Fruit fly (Drosophila melanogaster) whole organism, embryonic: ENCODE measurements around the gene DAAM.

Source experiments
- Adf1 ChIP-seq: fragments of 200-800 bp; sonication (Bioruptor generic); IDR thresholded peaks from 2 replicates; pipeline ENCODE4 v1.3.6; 2022; ENCODE audit warnings: missing biosample characterization, missing genetic modification characterization
- CG10267 ChIP-seq: fragments of 200-800 bp; sonication (Bioruptor generic); optimal IDR thresholded peaks from 2 replicates; lab custom pipeline; 2018; ENCODE audit warnings: missing biosample characterization, mild to moderate bottlenecking, missing genetic modification characterization, moderate library complexity
- CG10321 ChIP-seq: fragments of 200-800 bp; sonication (Bioruptor generic); IDR thresholded peaks from 2 replicates; pipeline ENCODE4 v1.3.6; 2022; ENCODE audit warnings: missing biosample characterization, missing genetic modification characterization
- CG10462 ChIP-seq: fragments of 200-800 bp; sonication (Bioruptor generic); optimal IDR thresholded peaks from 2 replicates; lab custom pipeline; 2016; ENCODE audit warnings: missing biosample characterization, missing genetic modification characterization
- CG11456 ChIP-seq: fragments of 200-800 bp; sonication (Bioruptor generic); IDR thresholded peaks from 3 replicates; pipeline ENCODE4 v1.3.6; 2022; ENCODE audit warnings: missing biosample characterization, missing genetic modification characterization
- CG11504 ChIP-seq: fragments of 200-800 bp; sonication (Bioruptor generic); optimal IDR thresholded peaks from 3 replicates; lab custom pipeline; 2019; ENCODE audit warnings: missing biosample characterization, mild to moderate bottlenecking, missing genetic modification characterization, moderate library complexity
- CG12391 ChIP-seq: fragments of 200-800 bp; sonication (Bioruptor generic); optimal IDR thresholded peaks from 3 replicates; lab custom pipeline; 2018; ENCODE audit warnings: missing biosample characterization, mild to moderate bottlenecking, missing genetic modification characterization, moderate library complexity
- CG13287 ChIP-seq: fragments of 200-800 bp; sonication (Bioruptor generic); IDR thresholded peaks from 2 replicates; pipeline ENCODE4 v1.3.6; 2022; ENCODE audit warnings: missing biosample characterization, missing genetic modification characterization; ENCODE audit not compliant: partially characterized antibody
- CG13424 ChIP-seq: fragments of 200-800 bp; sonication (Bioruptor generic); optimal IDR thresholded peaks from 2 replicates; lab custom pipeline; 2019; ENCODE audit warnings: missing biosample characterization, mild to moderate bottlenecking, missing genetic modification characterization, moderate library complexity
- CG16815 ChIP-seq: fragments of 200-800 bp; sonication (Bioruptor generic); optimal IDR thresholded peaks from 3 replicates; lab custom pipeline; 2017; ENCODE audit warnings: missing biosample characterization, mild to moderate bottlenecking, missing genetic modification characterization
- CG16863 ChIP-seq: fragments of 200-800 bp; sonication (Bioruptor generic); optimal IDR thresholded peaks from 3 replicates; lab custom pipeline; 2016; ENCODE audit warnings: missing biosample characterization, missing genetic modification characterization
- CG17186 ChIP-seq: fragments of 200-800 bp; sonication (Bioruptor generic); optimal IDR thresholded peaks from 3 replicates; lab custom pipeline; 2017; ENCODE audit warnings: missing biosample characterization, missing genetic modification reagents, missing genetic modification characterization
- CG17912 ChIP-seq: fragments of 200-800 bp; sonication (Bioruptor generic); optimal IDR thresholded peaks from 2 replicates; lab custom pipeline; 2018; ENCODE audit warnings: missing biosample characterization, mild to moderate bottlenecking, missing genetic modification characterization
- CG18476 ChIP-seq: fragments of 200-800 bp; sonication (Bioruptor generic); optimal IDR thresholded peaks from 2 replicates; lab custom pipeline; 2016; ENCODE audit warnings: missing biosample characterization, mild to moderate bottlenecking, missing genetic modification characterization
- CG2678 ChIP-seq: fragments of 200-800 bp; sonication (Bioruptor generic); optimal IDR thresholded peaks from 3 replicates; lab custom pipeline; 2019; ENCODE audit warnings: missing biosample characterization, mild to moderate bottlenecking, missing genetic modification characterization, moderate library complexity
- CG5953 ChIP-seq: fragments of 200-800 bp; sonication (Bioruptor generic); IDR thresholded peaks from 2 replicates; pipeline ENCODE4 v1.3.6; 2022; ENCODE audit warnings: missing biosample characterization, missing genetic modification characterization
- CG6854 ChIP-seq: fragments of 200-800 bp; sonication (Bioruptor generic); optimal IDR thresholded peaks from 3 replicates; lab custom pipeline; 2017; ENCODE audit warnings: missing biosample characterization, mild to moderate bottlenecking, missing genetic modification characterization
- CG8359 ChIP-seq: fragments of 200-800 bp; sonication (Bioruptor generic); optimal IDR thresholded peaks from 2 replicates; lab custom pipeline; 2017; ENCODE audit warnings: missing biosample characterization, mild to moderate bottlenecking, missing genetic modification characterization, borderline replicate concordance
- CG9876 ChIP-seq: fragments of 200-800 bp; sonication (Bioruptor generic); optimal IDR thresholded peaks from 2 replicates; lab custom pipeline; 2016; ENCODE audit warnings: missing biosample characterization, missing genetic modification characterization
- D19A ChIP-seq: fragments of 200-800 bp; optimal IDR thresholded peaks from 3 replicates; lab custom pipeline; 2019; ENCODE audit warnings: missing biosample characterization, mild to moderate bottlenecking, missing genetic modification characterization, moderate library complexity
- Deaf1 ChIP-seq: fragments of 200-800 bp; optimal IDR thresholded peaks from 3 replicates; lab custom pipeline; 2019; ENCODE audit warnings: missing biosample characterization, mild to moderate bottlenecking, missing genetic modification characterization, moderate library complexity
- Doc3 ChIP-seq: fragments of 200-800 bp; sonication (Bioruptor generic); IDR thresholded peaks from 3 replicates; pipeline ENCODE4 v1.3.6; 2022; ENCODE audit warnings: missing biosample characterization, missing genetic modification characterization; ENCODE audit not compliant: partially characterized antibody
- HmgD ChIP-seq: fragments of 200-800 bp; sonication (Bioruptor generic); optimal IDR thresholded peaks from 3 replicates; lab custom pipeline; 2016; ENCODE audit warnings: missing biosample characterization, missing genetic modification characterization
- Hmr ChIP-seq: fragments of 200-800 bp; sonication (Bioruptor generic); optimal IDR thresholded peaks from 3 replicates; lab custom pipeline; 2017; ENCODE audit warnings: mild to moderate bottlenecking, missing biosample characterization, missing genetic modification reagents, missing genetic modification characterization
- Lpt ChIP-seq: fragments of >200 bp; optimal IDR thresholded peaks from 2 replicates; lab custom pipeline; 2018; ENCODE audit warnings: missing biosample characterization, missing genetic modification characterization
- MTF-1 ChIP-seq: fragments of 200-800 bp; sonication (Bioruptor generic); optimal IDR thresholded peaks from 2 replicates; lab custom pipeline; 2018; ENCODE audit warnings: missing biosample characterization, mild to moderate bottlenecking, missing genetic modification characterization, borderline replicate concordance
- Mad ChIP-seq: fragments of 200-800 bp; sonication (Bioruptor generic); optimal IDR thresholded peaks from 2 replicates; lab custom pipeline; 2016; ENCODE audit warnings: missing biosample characterization, missing genetic modification characterization
- Nf-YB ChIP-seq: fragments of 200-800 bp; sonication (Bioruptor generic); optimal IDR thresholded peaks from 3 replicates; lab custom pipeline; 2019; ENCODE audit warnings: missing biosample characterization, mild to moderate bottlenecking, missing genetic modification characterization, moderate library complexity
- Oli ChIP-seq: fragments of 200-800 bp; sonication (Bioruptor generic); optimal IDR thresholded peaks from 2 replicates; lab custom pipeline; 2018; ENCODE audit warnings: missing biosample characterization, mild to moderate bottlenecking, missing genetic modification characterization, moderate library complexity
- Optix ChIP-seq: fragments of 200-800 bp; sonication (Bioruptor generic); IDR thresholded peaks from 3 replicates; pipeline ENCODE4 v1.3.6; 2022; ENCODE audit warnings: missing biosample characterization, missing genetic modification characterization
- Sox102F ChIP-seq: fragments of 200-800 bp; sonication (Bioruptor generic); optimal IDR thresholded peaks from 2 replicates; lab custom pipeline; 2018; ENCODE audit warnings: missing biosample characterization, mild to moderate bottlenecking, missing genetic modification characterization, moderate library complexity
- chm ChIP-seq: fragments of 200-800 bp; sonication (Bioruptor generic); IDR thresholded peaks from 2 replicates; pipeline ENCODE4 v1.3.6; 2022; ENCODE audit warnings: missing biosample characterization, missing genetic modification characterization
- da ChIP-seq: fragments of 200-800 bp; sonication (Bioruptor generic); optimal IDR thresholded peaks from 2 replicates; lab custom pipeline; 2016; ENCODE audit warnings: missing biosample characterization, missing genetic modification characterization
- danr ChIP-seq: fragments of 200-800 bp; sonication (Bioruptor generic); IDR thresholded peaks from 2 replicates; pipeline ENCODE4 v1.3.6; 2022; ENCODE audit warnings: missing biosample characterization, missing genetic modification characterization
- disco-r ChIP-seq: fragments of 200-800 bp; sonication (Bioruptor generic); optimal IDR thresholded peaks from 2 replicates; lab custom pipeline; 2016; ENCODE audit warnings: missing biosample characterization, missing genetic modification characterization
- dmrt11E ChIP-seq: fragments of 200-800 bp; sonication (Bioruptor generic); optimal IDR thresholded peaks from 3 replicates; lab custom pipeline; 2018; ENCODE audit warnings: missing biosample characterization, mild to moderate bottlenecking, missing genetic modification characterization, moderate library complexity
- dmrt99B ChIP-seq: fragments of 200-800 bp; sonication (Bioruptor generic); optimal IDR thresholded peaks from 2 replicates; lab custom pipeline; 2018; ENCODE audit warnings: missing biosample characterization, mild to moderate bottlenecking, missing genetic modification characterization, moderate library complexity
- dpn ChIP-seq, 2 experiments: fragments of 200-800 bp; sonication (Bioruptor generic); optimal IDR thresholded peaks; 3 replicates each; lab custom pipeline; 2016; ENCODE audit warnings: missing biosample characterization in 2 of 2, missing genetic modification characterization in 2 of 2
- ewg ChIP-seq: fragments of 200-800 bp; sonication (Bioruptor generic); optimal IDR thresholded peaks from 3 replicates; lab custom pipeline; 2017; ENCODE audit warnings: mild to moderate bottlenecking, missing biosample characterization, missing genetic modification reagents, missing genetic modification characterization
- grau ChIP-seq: fragments of 200-800 bp; optimal IDR thresholded peaks from 3 replicates; lab custom pipeline; 2019; ENCODE audit warnings: missing biosample characterization, mild to moderate bottlenecking, missing genetic modification characterization, moderate library complexity
- gt ChIP-seq: fragments of 200-800 bp; sonication (Bioruptor generic); IDR thresholded peaks from 2 replicates; pipeline ENCODE4 v1.3.6; 2022; ENCODE audit warnings: missing biosample characterization, missing genetic modification characterization
- her ChIP-seq: fragments of 200-800 bp; sonication (Bioruptor generic); optimal IDR thresholded peaks from 2 replicates; lab custom pipeline; 2016; ENCODE audit warnings: missing biosample characterization, missing genetic modification characterization
- nmo ChIP-seq: fragments of 200-800 bp; sonication (Bioruptor generic); optimal IDR thresholded peaks from 2 replicates; lab custom pipeline; 2018; ENCODE audit warnings: missing biosample characterization, mild to moderate bottlenecking, missing genetic modification characterization, moderate library complexity
- nom ChIP-seq: fragments of 200-800 bp; sonication (Bioruptor generic); optimal IDR thresholded peaks from 2 replicates; lab custom pipeline; 2017; ENCODE audit warnings: missing biosample characterization, missing genetic modification characterization, mild to moderate bottlenecking, moderate library complexity, missing genetic modification reagents
- phol ChIP-seq: fragments of 200-800 bp; sonication (Bioruptor generic); optimal IDR thresholded peaks from 3 replicates; lab custom pipeline; 2018; ENCODE audit warnings: missing biosample characterization, mild to moderate bottlenecking, missing genetic modification characterization, moderate library complexity
- prd ChIP-seq, 3 experiments: fragments of >200 bp in 2 of 3; fragments of 200-800 bp in 1 of 3; sonication (Bioruptor generic) in 1 of 3; optimal IDR thresholded peaks in 2 of 3; IDR thresholded peaks in 1 of 3; 2 replicates in 2 of 3; 3 replicates in 1 of 3; pipeline versions ENCODE4 v1.3.6 to Lab custom; 2017 to 2022; ENCODE audit warnings: missing biosample characterization in 1 of 3, missing genetic modification characterization in 1 of 3
- schlank ChIP-seq: fragments of 200-800 bp; sonication (Bioruptor generic); optimal IDR thresholded peaks from 2 replicates; lab custom pipeline; 2018; ENCODE audit warnings: missing biosample characterization, mild to moderate bottlenecking, missing genetic modification characterization
- sr ChIP-seq: fragments of 200-800 bp; sonication (Bioruptor generic); IDR thresholded peaks from 3 replicates; pipeline ENCODE4 v1.3.6; 2022; ENCODE audit warnings: missing biosample characterization, missing genetic modification characterization
- tio ChIP-seq: fragments of 200-800 bp; sonication (Bioruptor generic); optimal IDR thresholded peaks from 2 replicates; lab custom pipeline; 2017; ENCODE audit warnings: missing biosample characterization, missing genetic modification characterization, inconsistent platforms
- wor ChIP-seq: fragments of 200-800 bp; sonication (Bioruptor generic); IDR thresholded peaks from 2 replicates; pipeline ENCODE4 v1.3.6; 2022; ENCODE audit warnings: missing biosample characterization, missing genetic modification characterization

DAAM gene

DNA sequence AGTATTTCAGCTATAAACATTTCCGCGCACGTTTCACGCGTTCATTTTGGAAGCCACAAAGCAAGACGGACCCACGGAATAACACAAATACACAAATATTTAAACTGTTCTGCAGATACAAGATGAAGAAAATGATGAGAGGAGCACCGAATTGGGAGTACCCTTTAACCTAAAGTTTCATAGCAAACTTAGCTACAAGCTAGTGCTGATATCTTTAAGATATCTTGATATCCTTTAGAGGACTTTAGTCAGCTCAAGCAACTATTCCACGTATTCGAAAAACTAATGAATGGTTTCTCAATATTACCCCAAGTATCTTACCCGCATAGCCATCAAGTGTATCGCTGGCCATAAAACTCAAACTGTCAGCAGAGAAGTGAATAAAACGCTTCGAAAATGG is 66.0 kb downstream of the DAAM start (continued):
- TF ChIP-seq prd (optimal IDR thresholded peaks at IDR 0.05; lab: Kevin White, UChicago), result no peak
- 0 out of 3 replicates have a peak, but pooled peaks have one; percentile 4 for TF ChIP-seq prd (GFP tag; IDR thresholded peaks at IDR 0.05; lab: Robert Waterston, UW)
- no peak for TF ChIP-seq CG10462 (GFP tag; lab: Kevin White, UChicago)
- TF ChIP-seq CG17912 (GFP tag; lab: Kevin White, UChicago), result no peak
- no peak for TF ChIP-seq wor (GFP tag; lab: Robert Waterston, UW)
- TF ChIP-seq dmrt11E (tag; lab: Kevin White, UChicago), result no peak
- TF ChIP-seq disco-r (GFP tag; lab: Kevin White, UChicago), result no peak
- TF ChIP-seq CG10321 (GFP tag; lab: Robert Waterston, UW), result no peak
- no peak for TF ChIP-seq HmgD (GFP tag; lab: Kevin White, UChicago)
- TF ChIP-seq dmrt99B (tag; lab: Kevin White, UChicago), result peak; percentile 47
- TF ChIP-seq CG13287, result no peak
- no peak for TF ChIP-seq Nf-YB (GFP tag; lab: Kevin White, UChicago)
- peak; percentile 45 for TF ChIP-seq CG11504 (tag; lab: Kevin White, UChicago)
- no peak for TF ChIP-seq CG10267 (tag; lab: Kevin White, UChicago)
- peak; percentile 3 for TF ChIP-seq Oli (tag; lab: Kevin White, UChicago)
- no peak for TF ChIP-seq dpn (GFP tag; optimal IDR thresholded peaks at IDR 0.05; lab: Kevin White, UChicago)
- no peak for TF ChIP-seq CG16815
- no peak for TF ChIP-seq CG9876 (GFP tag; lab: Kevin White, UChicago)
- no peak for TF ChIP-seq Mad (GFP tag; lab: Kevin White, UChicago)
- TF ChIP-seq Lpt (GFP tag; lab: Kevin White, UChicago), result no peak
- TF ChIP-seq Doc3 (GFP tag; lab: Robert Waterston, UW), result no peak
- TF ChIP-seq CG11456 (GFP tag; lab: Robert Waterston, UW), result no peak
- TF ChIP-seq sr, result no peak
- no peak for TF ChIP-seq CG18476 (GFP tag; lab: Kevin White, UChicago)
- no peak for TF ChIP-seq CG17186 (GFP tag; lab: Kevin White, UChicago)
- TF ChIP-seq CG12391, result peak; percentile 8
- TF ChIP-seq gt (GFP tag; lab: Robert Waterston, UW), result no peak
- no peak for TF ChIP-seq Optix (GFP tag; lab: Robert Waterston, UW)
- peak; percentile 13 for TF ChIP-seq Hmr
- TF ChIP-seq CG16863 (GFP tag; lab: Kevin White, UChicago), result no peak
- TF ChIP-seq phol, result peak; percentile 30
- TF ChIP-seq CG5953 (GFP tag; lab: Robert Waterston, UW), result no peak
- TF ChIP-seq nom (GFP tag; lab: Kevin White, UChicago), result no peak
- no peak for TF ChIP-seq chm (GFP tag; lab: Robert Waterston, UW)
- TF ChIP-seq da, result no peak
- peak; percentile 29 for TF ChIP-seq grau (tag; lab: Kevin White, UChicago)
- TF ChIP-seq MTF-1 (GFP tag; lab: Kevin White, UChicago), result no peak
- TF ChIP-seq CG8359 (GFP tag; lab: Kevin White, UChicago), result no peak
- no peak for TF ChIP-seq Adf1 (GFP tag; lab: Robert Waterston, UW)
- TF ChIP-seq her, result no peak
- TF ChIP-seq CG6854 (GFP tag; lab: Kevin White, UChicago), result no peak
- TF ChIP-seq CG2678, result peak; percentile 44
- TF ChIP-seq Deaf1 (tag; lab: Kevin White, UChicago), result no peak
- TF ChIP-seq D19A (tag; lab: Kevin White, UChicago), result peak; percentile 89
- no peak for TF ChIP-seq CG13424
- TF ChIP-seq ewg, result no peak
- peak; percentile 11 for TF ChIP-seq nmo
- no peak for TF ChIP-seq danr
- peak; percentile 35 for TF ChIP-seq Sox102F (GFP tag; lab: Kevin White, UChicago)
- TF ChIP-seq schlank (tag; lab: Kevin White, UChicago), result no peak
- no peak for TF ChIP-seq tio (GFP tag; lab: Kevin White, UChicago)
